Worm (Caenorhabditis elegans): ENCODE measurements around the gene vha-11.

vha-11 gene

ce11 chrIV:2314862-2315261 is 495 bp upstream of the vha-11 start:
- TF ChIP-seq blmp-1 (tag; optimal IDR thresholded peaks at IDR 0.05) (no peak), nhr-237 (tag; optimal IDR thresholded peaks at IDR 0.05) (no peak), tbx-8 (GFP tag; optimal IDR thresholded peaks at IDR 0.05) (no peak), ceh-43 (GFP tag; optimal IDR thresholded peaks at IDR 0.05) (no peak), ztf-11 (tag; optimal IDR thresholded peaks at IDR 0.05) (no peak)

ce11 chrIV:2311554-2311953 is 2.8 kb downstream of the vha-11 start:
- TF ChIP-seq tbx-8 (GFP tag; optimal IDR thresholded peaks at IDR 0.05) (no peak), lsy-2 (tag; optimal IDR thresholded peaks at IDR 0.05) (no peak), lin-32 (GFP tag; optimal IDR thresholded peaks at IDR 0.05) (no peak), ceh-39 (tag; optimal IDR thresholded peaks at IDR 0.05) (no peak), sem-2 (GFP tag; optimal IDR thresholded peaks at IDR 0.05) (no peak), sptf-1 (tag; optimal IDR thresholded peaks at IDR 0.05) (no peak), mab-5 (tag; optimal IDR thresholded peaks at IDR 0.05) (no peak), ceh-43 (GFP tag; optimal IDR thresholded peaks at IDR 0.05) (no peak), lin-13 (tag; optimal IDR thresholded peaks at IDR 0.05) (no peak), hlh-1 (tag; optimal IDR thresholded peaks at IDR 0.05) (no peak), nhr-76 (tag; optimal IDR thresholded peaks at IDR 0.05) (no peak), blmp-1 (tag; optimal IDR thresholded peaks at IDR 0.05) (no peak)

- TF ChIP-seq snpc-4 (tag; optimal IDR thresholded peaks at IDR 0.05) (no peak), pha-4 (tag; optimal IDR thresholded peaks at IDR 0.05) (no peak), zip-8 (tag; optimal IDR thresholded peaks at IDR 0.05) (peak; percentile 3)
These were observed 6.2 kb downstream of the vha-11 start for ce11 chrIV:2308203-2308602.

- TF ChIP-seq cnd-1 (tag; optimal IDR thresholded peaks at IDR 0.05) (no peak), sptf-1 (tag; optimal IDR thresholded peaks at IDR 0.05) (peak; percentile 21), hlh-1 (tag; optimal IDR thresholded peaks at IDR 0.05) (no peak)
These were observed 7.0 kb downstream of the vha-11 start for ce11 chrIV:2307374-2307773.

ce11 chrIV:2306447-2306846 is 7.9 kb downstream of the vha-11 start, which contains the start of gene mksr-2:
Gene mksr-2, minus strand, starts transcription at chrIV:2306547.
- TF ChIP-seq tbx-8 (GFP tag; optimal IDR thresholded peaks at IDR 0.05), result no peak

- TF ChIP-seq ceh-39 (tag; optimal IDR thresholded peaks at IDR 0.05) (no peak), sptf-1 (tag; optimal IDR thresholded peaks at IDR 0.05) (no peak), unc-39 (tag; optimal IDR thresholded peaks at IDR 0.05) (no peak), elt-3 (tag; optimal IDR thresholded peaks at IDR 0.05) (no peak), unc-120 (tag; optimal IDR thresholded peaks at IDR 0.05; ENCODE audit: poor library complexity, severe bottlenecking) (no peak), mep-1 (tag; optimal IDR thresholded peaks at IDR 0.05) (no peak), ces-1 (GFP tag; optimal IDR thresholded peaks at IDR 0.05) (no peak), lin-32 (GFP tag; optimal IDR thresholded peaks at IDR 0.05) (no peak), lin-13 (tag; optimal IDR thresholded peaks at IDR 0.05) (no peak), snpc-4 (tag; optimal IDR thresholded peaks at IDR 0.05) (no peak), mab-5 (tag; optimal IDR thresholded peaks at IDR 0.05) (no peak)
These were observed 14.2 kb downstream of the vha-11 start, which contains the start of gene lin-1 for ce11 chrIV:2300186-2300585. Gene lin-1, minus strand, starts transcription at chrIV:2300286.

- TF ChIP-seq tbx-8 (GFP tag; optimal IDR thresholded peaks at IDR 0.05), result no peak
- TF ChIP-seq mls-2 (tag; optimal IDR thresholded peaks at IDR 0.05), result no peak
- no peak for TF ChIP-seq lsy-2 (tag; optimal IDR thresholded peaks at IDR 0.05)
- no peak for TF ChIP-seq zip-8 (tag; optimal IDR thresholded peaks at IDR 0.05)
- TF ChIP-seq bed-3 (GFP tag; optimal IDR thresholded peaks at IDR 0.05), result no peak
- TF ChIP-seq ceh-83 (GFP tag; optimal IDR thresholded peaks at IDR 0.05), result no peak
- no peak for TF ChIP-seq sem-2 (GFP tag; optimal IDR thresholded peaks at IDR 0.05)
- TF ChIP-seq unc-39 (tag; optimal IDR thresholded peaks at IDR 0.05), result no peak
- no peak for TF ChIP-seq nhr-12 (tag; optimal IDR thresholded peaks at IDR 0.05)
- TF ChIP-seq lin-32 (GFP tag; optimal IDR thresholded peaks at IDR 0.05), result no peak
- TF ChIP-seq nhr-2 (tag; optimal IDR thresholded peaks at IDR 0.05), result no peak
- no peak for TF ChIP-seq mab-5 (tag; optimal IDR thresholded peaks at IDR 0.05)
- no peak for TF ChIP-seq nhr-237 (tag; optimal IDR thresholded peaks at IDR 0.05)
These were observed 16.0 kb downstream of the vha-11 start for ce11 chrIV:2298388-2298787.

Data from whole organism, mixed stage, embryonic.